Fruit fly (Drosophila melanogaster): Measurements from ENCODE around the gene Nmdmc.
A peak's percentile ranks its signal among the peaks of the same experiment; 100 is the strongest.

Gene Nmdmc

DNA sequence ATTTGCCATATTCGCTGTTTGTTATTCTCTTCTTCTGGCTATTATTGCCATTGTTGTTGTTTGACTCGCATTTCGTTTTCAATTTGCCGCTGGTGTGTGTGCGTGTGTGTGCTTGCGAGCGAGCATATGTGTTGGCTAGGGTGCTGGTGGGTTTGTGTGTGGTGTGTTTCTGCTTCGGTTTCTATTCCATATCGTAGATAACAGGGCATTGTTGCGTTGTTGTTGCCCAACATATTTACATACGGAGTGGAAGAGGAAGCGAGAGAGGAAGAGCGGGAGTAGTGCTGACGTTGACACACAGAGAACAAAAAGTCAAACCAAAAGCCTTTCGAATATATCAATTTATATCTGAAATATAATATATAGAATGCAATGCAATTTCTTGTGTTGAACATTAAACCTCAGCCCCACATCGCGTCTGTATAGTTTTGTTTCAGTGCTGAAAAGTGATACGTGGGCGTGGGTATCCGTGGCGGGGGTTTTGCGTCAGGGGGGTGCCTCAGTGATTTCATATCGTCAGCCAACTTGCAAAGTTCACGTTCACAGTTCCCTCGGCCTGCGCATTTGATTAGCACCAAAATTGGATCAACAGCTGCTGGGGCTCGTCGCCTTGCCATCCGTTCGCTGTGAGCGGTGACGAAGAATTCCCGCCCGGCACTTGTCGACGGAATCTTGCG lies 4.2 kb upstream of the Nmdmc start (continued):
- TF ChIP-seq tup (GFP tag; optimal IDR thresholded peaks at IDR 0.05): peak; percentile 54
- TF ChIP-seq Stat92E (GFP tag; optimal IDR thresholded peaks at IDR 0.05): no peak
- peak; percentile 28 to 87 for TF ChIP-seq Trl (optimal IDR thresholded peaks at IDR 0.05)
- no peak for TF ChIP-seq Trl (GFP tag; optimal IDR thresholded peaks at IDR 0.05)
- TF ChIP-seq CG4424 (GFP tag; optimal IDR thresholded peaks at IDR 0.05): peak; percentile 71
- TF ChIP-seq CG4707 (GFP tag; optimal IDR thresholded peaks at IDR 0.05): no peak
- peak in 1 of 2 experiments; percentile 42 for TF ChIP-seq crp (GFP tag; optimal IDR thresholded peaks at IDR 0.05)
- TF ChIP-seq B-H1 (GFP tag; IDR thresholded peaks at IDR 0.05): no peak
- TF ChIP-seq CG43689 (GFP tag; IDR thresholded peaks at IDR 0.05): no peak
- TF ChIP-seq ab (GFP tag; optimal IDR thresholded peaks at IDR 0.05): no peak
- TF ChIP-seq HLH3B (GFP tag; IDR thresholded peaks at IDR 0.05): no peak
- no peak for TF ChIP-seq CG10321 (GFP tag; IDR thresholded peaks at IDR 0.05)
- peak; percentile 38 for TF ChIP-seq HLHmδ (GFP tag; optimal IDR thresholded peaks at IDR 0.05)
- TF ChIP-seq pita (GFP tag; optimal IDR thresholded peaks at IDR 0.05): no peak
- no peak for TF ChIP-seq Ptx1 (GFP tag; IDR thresholded peaks at IDR 0.05)
- no peak for TF ChIP-seq CG17612 (GFP tag; IDR thresholded peaks at IDR 0.05)
- no peak for TF ChIP-seq CG13624 (GFP tag; optimal IDR thresholded peaks at IDR 0.05)
- TF ChIP-seq fd3F (GFP tag; optimal IDR thresholded peaks at IDR 0.05): peak; percentile 70
- peak; percentile 81 for TF ChIP-seq Xbp1 (GFP tag; optimal IDR thresholded peaks at IDR 0.05)
- TF ChIP-seq CG17568 (GFP tag; optimal IDR thresholded peaks at IDR 0.05): no peak
- TF ChIP-seq CG2116 (GFP tag; optimal IDR thresholded peaks at IDR 0.05): no peak
- no peak for TF ChIP-seq CG1024 (GFP tag; IDR thresholded peaks at IDR 0.05)
- no peak for TF ChIP-seq tgo (GFP tag; IDR thresholded peaks at IDR 0.05)
- no peak for TF ChIP-seq hbn (GFP tag; IDR thresholded peaks at IDR 0.05; ENCODE audit: partially characterized antibody)
- no peak for TF ChIP-seq Ets97D (GFP tag; optimal IDR thresholded peaks at IDR 0.05)
- TF ChIP-seq CG33213 (GFP tag; optimal IDR thresholded peaks at IDR 0.05): no peak
- no peak for TF ChIP-seq CG9609 (GFP tag; optimal IDR thresholded peaks at IDR 0.05)
- TF ChIP-seq Jarid2 (GFP tag; optimal IDR thresholded peaks at IDR 0.05): no peak
- TF ChIP-seq NfI (GFP tag; optimal IDR thresholded peaks at IDR 0.05): peak; percentile 81
- TF ChIP-seq Myb (GFP tag; optimal IDR thresholded peaks at IDR 0.05): no peak
- TF ChIP-seq ara (GFP tag; IDR thresholded peaks at IDR 0.05): no peak
- TF ChIP-seq ase (GFP tag; IDR thresholded peaks at IDR 0.05): no peak
- TF ChIP-seq bowl (GFP tag; IDR thresholded peaks at IDR 0.05): no peak
- TF ChIP-seq lola (GFP tag; optimal IDR thresholded peaks at IDR 0.05): peak in 1 of 3 experiments; percentile 9
- no peak for TF ChIP-seq CG34224 (GFP tag; IDR thresholded peaks at IDR 0.05; ENCODE audit: partially characterized antibody)
- TF ChIP-seq CG10979 (tag; optimal IDR thresholded peaks at IDR 0.05): peak; percentile 66
- no peak for TF ChIP-seq zen (tag; optimal IDR thresholded peaks at IDR 0.05)
- no peak for TF ChIP-seq sna (GFP tag; IDR thresholded peaks at IDR 0.05; ENCODE audit: partially characterized antibody)
- TF ChIP-seq tll (GFP tag; optimal IDR thresholded peaks at IDR 0.05): peak in 1 of 2 experiments; percentile 51
- no peak for TF ChIP-seq Ravus (GFP tag; IDR thresholded peaks at IDR 0.05)
- peak; percentile 61 for TF ChIP-seq CG12219 (GFP tag; optimal IDR thresholded peaks at IDR 0.05)
- no peak for TF ChIP-seq Bteb2 (GFP tag; optimal IDR thresholded peaks at IDR 0.05)
- peak; percentile 65 for TF ChIP-seq onecut (GFP tag; IDR thresholded peaks at IDR 0.05)
- TF ChIP-seq CG7271 (tag; optimal IDR thresholded peaks at IDR 0.05): peak; percentile 6
- no peak for TF ChIP-seq Six4 (GFP tag; optimal IDR thresholded peaks at IDR 0.05)
- no peak for TF ChIP-seq row (GFP tag; IDR thresholded peaks at IDR 0.05)
- no peak for TF ChIP-seq Dbx (GFP tag; IDR thresholded peaks at IDR 0.05)
- no peak for TF ChIP-seq CG8359 (GFP tag; optimal IDR thresholded peaks at IDR 0.05; ENCODE audit: borderline replicate concordance)
- peak; percentile 36 for TF ChIP-seq CG18476 (GFP tag; optimal IDR thresholded peaks at IDR 0.05)
- TF ChIP-seq CG12155 (GFP tag; optimal IDR thresholded peaks at IDR 0.05): peak; percentile 62

Data from whole organism, embryonic.